In the genomic region with DNA sequence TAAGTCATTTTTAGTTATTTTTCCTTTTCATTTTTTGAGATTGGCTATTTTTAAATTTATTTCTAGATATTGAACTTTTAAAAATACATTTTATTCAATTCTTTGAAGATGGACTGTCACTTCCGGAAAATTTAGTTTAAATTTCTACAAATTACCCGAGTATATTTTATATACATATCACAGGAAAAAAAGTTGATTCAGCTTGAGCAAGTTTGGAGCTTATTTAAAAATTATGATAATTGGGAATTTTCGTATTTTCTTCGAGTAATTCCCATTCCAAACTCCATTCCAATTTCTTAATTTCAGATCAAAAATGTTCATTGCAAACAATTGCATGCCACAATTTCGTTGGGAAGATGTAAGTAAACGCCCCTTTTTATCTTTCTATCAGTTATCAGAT, we compare ENCODE assay signal across 2 worm cellular contexts.
A peak's percentile ranks its signal among the peaks of the same experiment; 100 is the strongest.
TF ChIP-seq lines count a peak whose summit lies in the region.

A gene (plus strand): TSS at position 301 of the 400 bp plus-strand sequence.

TF ChIP-seq in whole organism, L4 larva, 104 proteins besides CTCF, POLR2A, EP300 and RAD21:
- no peak for TF ChIP-seq R02D3.7 (tag; optimal IDR thresholded peaks at IDR 0.05; lab: Kevin White, UChicago)
- TF ChIP-seq lin-39 (tag; optimal IDR thresholded peaks at IDR 0.05; lab: Kevin White, UChicago), result no peak
- TF ChIP-seq aha-1 (tag; lab: Kevin White, UChicago), result peak; percentile 51

TF ChIP-seq in whole organism, late embryonic, 69 proteins besides CTCF, POLR2A, EP300 and RAD21:
- TF ChIP-seq ceh-34 (tag; optimal IDR thresholded peaks at IDR 0.05; lab: Kevin White, UChicago) (peak; percentile 26), pros-1 (tag; optimal IDR thresholded peaks at IDR 0.05; lab: Kevin White, UChicago) (no peak), fkh-10 (GFP tag; optimal IDR thresholded peaks at IDR 0.05; lab: Kevin White, UChicago) (no peak), tbx-2 (tag; optimal IDR thresholded peaks at IDR 0.05; lab: Kevin White, UChicago) (no peak), lin-11 (tag; optimal IDR thresholded peaks at IDR 0.05; lab: Kevin White, UChicago) (no peak)
